Worm (Caenorhabditis elegans): Measurements from ENCODE around the gene C18H2.5.

- TF ChIP-seq F13C5.2 (tag; optimal IDR thresholded peaks at IDR 0.05) (no peak), ama-1 (optimal IDR thresholded peaks at IDR 0.05) (no peak), tbx-11 (GFP tag; IDR thresholded peaks at IDR 0.05) (no peak), tra-4 (tag; optimal IDR thresholded peaks at IDR 0.05) (no peak), pes-1 (GFP tag; IDR thresholded peaks at IDR 0.05) (no peak), hmg-4 (GFP tag; optimal IDR thresholded peaks at IDR 0.05) (no peak), tbx-37 (GFP tag; conservative IDR thresholded peaks at IDR 0.05) (no peak), aly-1 (tag; optimal IDR thresholded peaks at IDR 0.05) (no peak), ceh-36 (tag; optimal IDR thresholded peaks at IDR 0.05) (no peak), ceh-13 (GFP tag; optimal IDR thresholded peaks at IDR 0.05) (no peak), sea-1 (GFP tag; conservative IDR thresholded peaks at IDR 0.05) (no peak), B0310.2 (tag; optimal IDR thresholded peaks at IDR 0.05) (no peak)
Observed at ce11 chrIII:7719364-7719936, 25.3 kb upstream of the C18H2.5 start, which contains the start of gene ncl-1.
